Worm (Caenorhabditis elegans): ENCODE results near the gene C13G5.2.
A peak's percentile ranks its signal among the peaks of the same experiment; 100 is the strongest.

C13G5.2 gene

DNA sequence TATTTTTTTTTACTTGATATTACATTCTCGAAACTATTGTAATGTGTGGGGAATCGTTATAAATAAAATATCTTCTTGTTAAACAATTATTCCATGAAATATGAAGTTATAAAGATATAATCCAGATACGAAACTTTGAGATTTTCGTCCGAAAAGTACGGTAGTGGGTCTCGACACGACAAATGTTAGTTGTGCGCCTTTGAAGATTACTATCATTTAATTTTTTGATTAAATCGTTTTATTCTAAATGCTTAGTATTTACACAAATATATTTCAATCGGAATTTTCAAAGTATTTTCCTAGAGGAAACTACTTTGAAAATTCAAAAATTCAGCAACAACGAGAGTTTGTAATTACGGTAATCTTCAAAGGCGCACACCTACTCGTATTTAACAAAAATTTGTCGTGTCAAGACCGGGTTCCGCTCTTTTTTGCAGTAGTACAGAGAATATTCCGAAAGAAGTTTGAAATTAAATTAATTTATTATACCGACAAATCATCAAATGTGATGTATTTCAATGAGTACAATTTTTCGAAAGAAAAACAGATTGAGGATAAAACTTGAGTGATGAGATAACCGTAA is 33.9 kb upstream of the C13G5.2 start:
- TF ChIP-seq C06A6.2 (GFP tag; conservative IDR thresholded peaks at IDR 0.05) = no peak
- peak; percentile 64 for TF ChIP-seq repo-1 (tag; optimal IDR thresholded peaks at IDR 0.05)
- TF ChIP-seq F22D6.2 (tag; optimal IDR thresholded peaks at IDR 0.05) = no peak
- peak; percentile 86 for TF ChIP-seq ama-1 (optimal IDR thresholded peaks at IDR 0.05)
- TF ChIP-seq ama-1 (GFP tag; optimal IDR thresholded peaks at IDR 0.05) = no peak
- no peak for TF ChIP-seq B0035.1 (tag; optimal IDR thresholded peaks at IDR 0.05)
- no peak for TF ChIP-seq nhr-27 (tag; optimal IDR thresholded peaks at IDR 0.05)
- no peak for TF ChIP-seq mcd-1 (GFP tag; IDR thresholded peaks at IDR 0.05)
- TF ChIP-seq F23B12.7 (tag; optimal IDR thresholded peaks at IDR 0.05; ENCODE audit: insufficient read depth) = no peak
- TF ChIP-seq Y56A3A.18 (GFP tag; IDR thresholded peaks at IDR 0.05) = 0 out of 2 replicates have a peak, but pooled peaks have one; percentile 24
- no peak for TF ChIP-seq lsy-27 (tag; optimal IDR thresholded peaks at IDR 0.05; ENCODE audit: borderline replicate concordance, insufficient read depth)
- no peak for TF ChIP-seq nhr-80 (tag; optimal IDR thresholded peaks at IDR 0.05)

ce11 chrIII:8650235-8650817 is 32.1 kb upstream of the C13G5.2 start, which contains the start of gene flp-23:
flp-23 (plus strand) TSS chrIII:8650767.
- TF ChIP-seq madf-6 (GFP tag; IDR thresholded peaks at IDR 0.05) (peak; percentile 17; the same call in 1 of the 2 replicates), egrh-3 (GFP tag; IDR thresholded peaks at IDR 0.05) (0 out of 2 replicates have a peak, but pooled peaks have one; percentile 9), die-1 (tag; optimal IDR thresholded peaks at IDR 0.05) (peak; percentile 62), attf-3 (GFP tag; conservative IDR thresholded peaks at IDR 0.05) (0 out of 2 replicates have a peak, but pooled peaks have one; percentile 15), lin-40 (tag; optimal IDR thresholded peaks at IDR 0.05) (peak; percentile 17), nfyb-1 (GFP tag; IDR thresholded peaks at IDR 0.05) (0 out of 2 replicates have a peak, but pooled peaks have one; percentile 40), B0261.1 (tag; optimal IDR thresholded peaks at IDR 0.05) (peak; percentile 76), hmg-1.2 (GFP tag; IDR thresholded peaks at IDR 0.05) (peak; percentile 50), nfya-1 (tag; optimal IDR thresholded peaks at IDR 0.05; ENCODE audit: borderline replicate concordance, insufficient read depth) (no peak), D2030.7 (GFP tag; IDR thresholded peaks at IDR 0.05) (peak; percentile 50; the same call in 1 of the 2 replicates), rpc-1 (optimal IDR thresholded peaks at IDR 0.05) (peak; percentile 72), rpc-1 (tag; optimal IDR thresholded peaks at IDR 0.05) (peak; percentile 86), mxl-1 (tag; optimal IDR thresholded peaks at IDR 0.05) (peak; percentile 24), tbx-9 (tag; optimal IDR thresholded peaks at IDR 0.05; ENCODE audit: borderline replicate concordance) (no peak), ZK185.1 (tag; optimal IDR thresholded peaks at IDR 0.05; ENCODE audit: poor library complexity, severe bottlenecking) (no peak), him-1 (tag; optimal IDR thresholded peaks at IDR 0.05) (peak; percentile 79), rec-8 (tag; optimal IDR thresholded peaks at IDR 0.05) (peak in 1 of 2 experiments; percentile 54), snpc-1.3 (tag; optimal IDR thresholded peaks at IDR 0.05; ENCODE audit: insufficient read depth) (peak; percentile 13), hmg-20 (GFP tag; IDR thresholded peaks at IDR 0.05) (no peak), lin-26 (GFP tag; IDR thresholded peaks at IDR 0.05) (peak; percentile 72), nhr-90 (tag; optimal IDR thresholded peaks at IDR 0.05) (peak; percentile 72), ztf-18 (tag; optimal IDR thresholded peaks at IDR 0.05) (peak; percentile 52), snpc-4 (GFP tag; optimal IDR thresholded peaks at IDR 0.05) (peak; percentile 43), snpc-4 (tag; optimal IDR thresholded peaks at IDR 0.05) (peak in 1 of 4 experiments; percentile 36), pbrm-1 (GFP tag; IDR thresholded peaks at IDR 0.05) (peak; percentile 45; the same call in 1 of the 2 replicates), cebp-1 (GFP tag; IDR thresholded peaks at IDR 0.05) (no peak), cebp-1 (tag; optimal IDR thresholded peaks at IDR 0.05) (no peak), F49E8.2 (tag; optimal IDR thresholded peaks at IDR 0.05; ENCODE audit: insufficient read depth) (peak; percentile 4), Y56A3A.18 (GFP tag; IDR thresholded peaks at IDR 0.05) (no peak), tbp1 (GFP tag; optimal IDR thresholded peaks at IDR 0.05) (peak; percentile 90), F10E7.11 (tag; optimal IDR thresholded peaks at IDR 0.05) (no peak), rcor-1 (GFP tag; IDR thresholded peaks at IDR 0.05) (0 out of 2 replicates have a peak, but pooled peaks have one; percentile 26)

Data from whole organism, young adult.